Fruit fly (Drosophila melanogaster): ENCODE data around the gene CG42831.

Gene CG42831

DNA sequence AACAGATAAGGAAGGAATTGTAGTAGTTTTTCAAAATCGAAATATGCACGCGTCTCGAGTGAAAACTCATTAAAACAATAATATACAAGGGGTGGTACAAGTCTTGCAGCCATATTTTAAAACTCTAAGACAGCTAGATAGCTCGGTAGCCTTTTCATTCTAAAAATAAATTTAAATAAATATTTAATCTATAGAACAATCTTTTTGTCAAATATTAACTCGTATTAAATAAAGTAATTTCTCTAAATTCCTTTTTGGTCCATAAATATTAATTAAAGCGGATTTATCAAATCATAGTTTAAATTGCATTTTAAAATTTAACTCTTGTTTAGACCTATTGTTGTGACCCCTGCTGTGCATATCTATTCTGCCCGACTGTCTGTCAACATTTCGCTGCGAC, 28.7 kb downstream of the CG42831 start (continued):
- TF ChIP-seq Doc3 (GFP tag; IDR thresholded peaks at IDR 0.05; ENCODE audit: partially characterized antibody) (no peak), Sox100B (GFP tag; optimal IDR thresholded peaks at IDR 0.05) (peak; percentile 82), CG12659 (GFP tag; optimal IDR thresholded peaks at IDR 0.05) (peak; percentile 52), CG33213 (GFP tag; optimal IDR thresholded peaks at IDR 0.05) (no peak), CG43689 (GFP tag; IDR thresholded peaks at IDR 0.05) (no peak), Antp (GFP tag; optimal IDR thresholded peaks at IDR 0.05) (no peak), CG14710 (tag; optimal IDR thresholded peaks at IDR 0.05) (peak; percentile 81), salm (tag; optimal IDR thresholded peaks at IDR 0.05) (peak; percentile 15), Xbp1 (GFP tag; optimal IDR thresholded peaks at IDR 0.05) (peak; percentile 43), Blimp-1 (GFP tag; optimal IDR thresholded peaks at IDR 0.05) (peak; percentile 69), Stat92E (GFP tag; optimal IDR thresholded peaks at IDR 0.05) (no peak), CG4404 (GFP tag; IDR thresholded peaks at IDR 0.05) (peak; percentile 46), wor (GFP tag; IDR thresholded peaks at IDR 0.05) (no peak), CG30403 (GFP tag; optimal IDR thresholded peaks at IDR 0.05) (peak; percentile 50), NC2α (GFP tag; optimal IDR thresholded peaks at IDR 0.05) (no peak), lola (GFP tag; optimal IDR thresholded peaks at IDR 0.05) (peak in 1 of 3 experiments; percentile 93), CG15479 (GFP tag; optimal IDR thresholded peaks at IDR 0.05) (no peak), CG4328 (GFP tag; optimal IDR thresholded peaks at IDR 0.05) (no peak), CG10654 (GFP tag; optimal IDR thresholded peaks at IDR 0.05) (peak; percentile 18), odd (GFP tag; optimal IDR thresholded peaks at IDR 0.05) (peak; percentile 44), run (tag; optimal IDR thresholded peaks at IDR 0.05) (peak; percentile 1), Xrp1 (GFP tag; IDR thresholded peaks at IDR 0.05) (peak; percentile 63; the same call in 1 of the 2 replicates), CG17912 (GFP tag; optimal IDR thresholded peaks at IDR 0.05) (no peak), CG6254 (GFP tag; optimal IDR thresholded peaks at IDR 0.05) (peak; percentile 76), CG10431 (GFP tag; optimal IDR thresholded peaks at IDR 0.05) (peak; percentile 51), Dll (GFP tag; IDR thresholded peaks at IDR 0.05; ENCODE audit: partially characterized antibody) (no peak), NFAT (GFP tag; IDR thresholded peaks at IDR 0.05) (no peak), CG11723 (GFP tag; optimal IDR thresholded peaks at IDR 0.05) (peak; percentile 47), ken (GFP tag; IDR thresholded peaks at IDR 0.05) (peak; percentile 22; the same call in 1 of the 3 replicates), Bteb2 (GFP tag; optimal IDR thresholded peaks at IDR 0.05) (no peak), ara (GFP tag; IDR thresholded peaks at IDR 0.05) (peak; percentile 58; the same call in 1 of the 2 replicates), CG4707 (GFP tag; optimal IDR thresholded peaks at IDR 0.05) (no peak), sug (tag; optimal IDR thresholded peaks at IDR 0.05) (peak; percentile 2), CG14050 (GFP tag; IDR thresholded peaks at IDR 0.05) (no peak), Asciz (GFP tag; optimal IDR thresholded peaks at IDR 0.05) (peak; percentile 63), ac (GFP tag; optimal IDR thresholded peaks at IDR 0.05) (no peak), emc (GFP tag; optimal IDR thresholded peaks at IDR 0.05) (no peak), CG8290 (GFP tag; optimal IDR thresholded peaks at IDR 0.05) (peak; percentile 6), CG8290 (tag; optimal IDR thresholded peaks at IDR 0.05) (no peak), CG18764 (GFP tag; optimal IDR thresholded peaks at IDR 0.05) (peak; percentile 0), Ada2b (GFP tag; IDR thresholded peaks at IDR 0.05) (no peak), CG7928 (GFP tag; optimal IDR thresholded peaks at IDR 0.05) (no peak), esg (GFP tag; conservative IDR thresholded peaks at IDR 0.05) (0 out of 2 replicates have a peak, but pooled peaks have one; percentile 16), croc (GFP tag; conservative IDR thresholded peaks at IDR 0.05) (no peak; the same call in 2 of the 3 replicates), lab (GFP tag; optimal IDR thresholded peaks at IDR 0.05) (no peak), zfh1 (GFP tag; IDR thresholded peaks at IDR 0.05) (peak; percentile 53; the same call in 1 of the 3 replicates), CG10959 (GFP tag; IDR thresholded peaks at IDR 0.05) (peak; percentile 35; the same call in 1 of the 2 replicates), Hmr (GFP tag; optimal IDR thresholded peaks at IDR 0.05) (peak; percentile 20), CG2116 (GFP tag; optimal IDR thresholded peaks at IDR 0.05) (peak; percentile 38), oc (tag; optimal IDR thresholded peaks at IDR 0.05) (no peak)

Data from whole organism, embryonic.